Worm (Caenorhabditis elegans) whole organism, young adult: ENCODE measurements around the gene F59A7.12.

ENCODE experiments used
- B0035.1 ChIP-seq: sonication (generic microtip); optimal IDR thresholded peaks from 2 replicates; lab custom pipeline; 2016; ENCODE audit warnings: missing genetic modification characterization, mild to moderate bottlenecking, missing compliant biosample characterization, missing genotype, missing genetic modification reagents
- C17E4.6 ChIP-seq: fragments of 200-800 bp; sonication (Bioruptor generic); IDR thresholded peaks from 2 replicates; pipeline ENCODE4 v1.3.6; 2022; ENCODE audit warnings: missing genetic modification reagents, missing genetic modification characterization, missing compliant biosample characterization
- D2030.7 ChIP-seq: fragments of 200-800 bp; sonication (Bioruptor generic); IDR thresholded peaks from 2 replicates; pipeline ENCODE4 v1.3.6; 2022; ENCODE audit warnings: missing genetic modification reagents, missing genetic modification characterization, missing compliant biosample characterization
- F23B12.7 ChIP-seq: sonication (generic microtip); optimal IDR thresholded peaks from 2 replicates; lab custom pipeline; 2017; ENCODE audit warnings: missing genetic modification characterization, mild to moderate bottlenecking, missing compliant biosample characterization, antibody characterized with exemption, moderate library complexity; ENCODE audit not compliant: insufficient read depth
- F33H1.4 ChIP-seq: fragments of 200-800 bp; sonication (Bioruptor generic); IDR thresholded peaks from 2 replicates; pipeline ENCODE4 v1.3.6; 2022; ENCODE audit warnings: missing genetic modification reagents, missing genetic modification characterization, missing compliant biosample characterization
- K11D2.4 ChIP-seq: fragments of 200-800 bp; sonication (Bioruptor generic); IDR thresholded peaks from 2 replicates; pipeline ENCODE4 v1.3.6; 2022; ENCODE audit warnings: missing genetic modification reagents, missing genetic modification characterization, missing compliant biosample characterization
- K12H6.12 ChIP-seq: fragments of 200-800 bp; sonication (Bioruptor generic); optimal IDR thresholded peaks from 2 replicates; lab custom pipeline; 2018; ENCODE audit warnings: mild to moderate bottlenecking, missing genetic modification characterization, missing compliant biosample characterization
- T26A5.8 ChIP-seq: sonication (generic microtip); optimal IDR thresholded peaks from 2 replicates; lab custom pipeline; 2016; ENCODE audit warnings: missing genetic modification characterization, missing compliant biosample characterization
- Y53F4B.3 ChIP-seq: fragments of 200-800 bp; sonication (Bioruptor generic); IDR thresholded peaks from 2 replicates; pipeline ENCODE4 v1.3.6; 2022; ENCODE audit warnings: missing genetic modification reagents, missing genetic modification characterization, missing compliant biosample characterization
- akir-1 ChIP-seq: fragments of 200-800 bp; sonication (Bioruptor generic); optimal IDR thresholded peaks from 2 replicates; lab custom pipeline; 2018; ENCODE audit warnings: mild to moderate bottlenecking, missing genetic modification characterization, moderate library complexity, missing compliant biosample characterization
- aptf-3 ChIP-seq: fragments of 200-800 bp; sonication (Bioruptor generic); IDR thresholded peaks from 2 replicates; pipeline ENCODE4 v1.3.6; 2022; ENCODE audit warnings: missing genetic modification characterization, missing compliant biosample characterization
- attf-5 ChIP-seq: fragments of 200-800 bp; sonication (Bioruptor generic); optimal IDR thresholded peaks from 2 replicates; lab custom pipeline; 2018; ENCODE audit warnings: mild to moderate bottlenecking, missing genetic modification characterization, missing compliant biosample characterization
- attf-6 ChIP-seq: fragments of 200-800 bp; sonication (Bioruptor generic); IDR thresholded peaks from 2 replicates; pipeline ENCODE4 v1.3.6; 2022; ENCODE audit warnings: missing genetic modification reagents, missing genetic modification characterization, missing compliant biosample characterization
- bed-2 ChIP-seq: fragments of 200-800 bp; sonication (Bioruptor generic); IDR thresholded peaks from 2 replicates; pipeline ENCODE4 v1.3.6; 2022; ENCODE audit warnings: missing genetic modification reagents, missing genetic modification characterization, missing compliant biosample characterization
- cebp-1 ChIP-seq, 2 experiments: fragments of 200-800 bp in 1 of 2; sonication (Bioruptor generic) in 1 of 2; sonication (generic microtip) in 1 of 2; IDR thresholded peaks in 1 of 2; optimal IDR thresholded peaks in 1 of 2; 2 replicates each; pipeline versions ENCODE4 v1.3.6 to Lab custom; 2017 to 2022; ENCODE audit warnings: missing compliant biosample characterization in 2 of 2, missing genetic modification characterization in 2 of 2, mild to moderate bottlenecking in 1 of 2, missing genetic modification reagents in 1 of 2, moderate library complexity in 1 of 2
- ceh-58 ChIP-seq: fragments of 200-800 bp; sonication (Bioruptor generic); IDR thresholded peaks from 2 replicates; pipeline ENCODE4 v1.3.6; 2022; ENCODE audit warnings: missing genetic modification characterization, missing compliant biosample characterization
- ceh-91 ChIP-seq: fragments of 200-800 bp; sonication (Bioruptor generic); IDR thresholded peaks from 2 replicates; pipeline ENCODE4 v1.3.6; 2022; ENCODE audit warnings: missing genetic modification reagents, missing genetic modification characterization, missing compliant biosample characterization
- die-1 ChIP-seq: sonication (generic microtip); optimal IDR thresholded peaks from 2 replicates; lab custom pipeline; 2016; ENCODE audit warnings: missing genotype, mild to moderate bottlenecking, missing genetic modification characterization, missing compliant biosample characterization
- dox-1 ChIP-seq: fragments of 200-800 bp; sonication (Bioruptor generic); IDR thresholded peaks from 2 replicates; pipeline ENCODE4 v1.3.6; 2022; ENCODE audit warnings: missing genetic modification reagents, missing genetic modification characterization, missing compliant biosample characterization
- egl-18 ChIP-seq: fragments of 200-800 bp; sonication (Bioruptor generic); IDR thresholded peaks from 2 replicates; pipeline ENCODE4 v1.3.6; 2022; ENCODE audit warnings: missing genetic modification reagents, missing genetic modification characterization, missing compliant biosample characterization
- egl-44 ChIP-seq: fragments of 200-800 bp; sonication (Bioruptor generic); IDR thresholded peaks from 2 replicates; pipeline ENCODE4 v1.3.6; 2022; ENCODE audit warnings: missing genetic modification reagents, missing genetic modification characterization, missing compliant biosample characterization
- fkh-3 ChIP-seq: sonication (generic microtip); optimal IDR thresholded peaks from 2 replicates; lab custom pipeline; 2016; ENCODE audit warnings: mild to moderate bottlenecking, missing genetic modification characterization, missing compliant biosample characterization
- gei-17 ChIP-seq: fragments of 200-800 bp; sonication (Bioruptor generic); optimal IDR thresholded peaks from 2 replicates; lab custom pipeline; 2018; ENCODE audit warnings: mild to moderate bottlenecking, missing genetic modification characterization, missing compliant biosample characterization
- him-1 ChIP-seq: sonication (generic microtip); optimal IDR thresholded peaks from 2 replicates; lab custom pipeline; 2016; ENCODE audit warnings: missing genotype, missing genetic modification reagents, missing genetic modification characterization, missing compliant biosample characterization
- hmg-20 ChIP-seq: fragments of 200-800 bp; sonication (Bioruptor generic); IDR thresholded peaks from 2 replicates; pipeline ENCODE4 v1.3.6; 2022; ENCODE audit warnings: missing genetic modification reagents, missing genetic modification characterization, missing compliant biosample characterization
- let-526 ChIP-seq: fragments of 200-800 bp; sonication (Bioruptor generic); IDR thresholded peaks from 2 replicates; pipeline ENCODE4 v1.3.6; 2022; ENCODE audit warnings: missing genetic modification reagents, missing genetic modification characterization, missing compliant biosample characterization
- lin-54 ChIP-seq: fragments of 200-800 bp; sonication (Bioruptor generic); optimal IDR thresholded peaks from 2 replicates; lab custom pipeline; 2018; ENCODE audit warnings: mild to moderate bottlenecking, missing genetic modification characterization, missing compliant biosample characterization
- lir-1 ChIP-seq: fragments of 200-800 bp; sonication (Bioruptor generic); conservative IDR thresholded peaks from 2 replicates; pipeline ENCODE4 v1.3.6; 2022; ENCODE audit warnings: missing genetic modification reagents, missing genetic modification characterization, missing compliant biosample characterization
- madf-10 ChIP-seq: sonication (generic microtip); optimal IDR thresholded peaks from 2 replicates; lab custom pipeline; 2016; ENCODE audit warnings: mild to moderate bottlenecking, missing genetic modification characterization, missing compliant biosample characterization
- madf-8 ChIP-seq: fragments of 200-800 bp; sonication (Bioruptor generic); conservative IDR thresholded peaks from 2 replicates; pipeline ENCODE4 v1.3.6; 2022; ENCODE audit warnings: missing genetic modification reagents, missing genetic modification characterization, missing compliant biosample characterization
- mcd-1 ChIP-seq: fragments of 200-800 bp; sonication (Bioruptor generic); IDR thresholded peaks from 2 replicates; pipeline ENCODE4 v1.3.6; 2022; ENCODE audit warnings: missing genetic modification reagents, missing genetic modification characterization, missing compliant biosample characterization
- nfya-2 ChIP-seq: fragments of 200-800 bp; sonication (Bioruptor generic); IDR thresholded peaks from 2 replicates; pipeline ENCODE4 v1.3.6; 2022; ENCODE audit warnings: missing genetic modification reagents, missing genetic modification characterization, missing compliant biosample characterization
- nhr-120 ChIP-seq: fragments of 200-800 bp; sonication (Bioruptor generic); IDR thresholded peaks from 2 replicates; pipeline ENCODE4 v1.3.6; 2022; ENCODE audit warnings: missing genetic modification characterization, missing compliant biosample characterization
- repo-1 ChIP-seq: sonication (generic microtip); optimal IDR thresholded peaks from 2 replicates; lab custom pipeline; 2017; ENCODE audit warnings: mild to moderate bottlenecking, missing genetic modification characterization, missing compliant biosample characterization
- sea-2 ChIP-seq: fragments of 200-800 bp; sonication (Bioruptor generic); IDR thresholded peaks from 2 replicates; pipeline ENCODE4 v1.3.6; 2022; ENCODE audit warnings: missing genetic modification characterization, missing compliant biosample characterization
- snpc-3.4 ChIP-seq: sonication (generic microtip); optimal IDR thresholded peaks from 2 replicates; lab custom pipeline; 2017; ENCODE audit warnings: missing genetic modification characterization, mild to moderate bottlenecking, missing compliant biosample characterization, antibody characterized with exemption, moderate library complexity, missing genotype, missing genetic modification reagents
- somi-1 ChIP-seq: fragments of 200-800 bp; sonication (Bioruptor generic); optimal IDR thresholded peaks from 2 replicates; lab custom pipeline; 2018; ENCODE audit warnings: mild to moderate bottlenecking, missing genetic modification characterization, missing compliant biosample characterization
- unc-62 ChIP-seq: fragments of 150-350 bp; optimal IDR thresholded peaks from 2 replicates; lab custom pipeline; 2014; ENCODE audit warnings: missing biosample characterization, missing genetic modification reagents, missing genetic modification characterization
- xnd-1 ChIP-seq: sonication (generic microtip); optimal IDR thresholded peaks from 2 replicates; lab custom pipeline; 2016; ENCODE audit warnings: missing genotype, missing genetic modification reagents, missing genetic modification characterization, missing compliant biosample characterization
- zfh-2 ChIP-seq: fragments of 200-800 bp; sonication (Bioruptor generic); conservative IDR thresholded peaks from 2 replicates; pipeline ENCODE4 v1.3.6; 2022; ENCODE audit warnings: missing genetic modification reagents, missing genetic modification characterization, missing compliant biosample characterization
- zim-3 ChIP-seq: sonication (generic microtip); optimal IDR thresholded peaks from 2 replicates; lab custom pipeline; 2017; ENCODE audit warnings: mild to moderate bottlenecking, missing genetic modification characterization, moderate library complexity, missing compliant biosample characterization
- ztf-26 ChIP-seq: sonication (generic microtip); optimal IDR thresholded peaks from 2 replicates; lab custom pipeline; 2017; ENCODE audit warnings: missing genetic modification characterization, missing compliant biosample characterization
- ztf-28 ChIP-seq: fragments of 200-800 bp; sonication (Bioruptor generic); IDR thresholded peaks from 2 replicates; pipeline ENCODE4 v1.3.6; 2022; ENCODE audit warnings: missing genetic modification reagents, missing genetic modification characterization, missing compliant biosample characterization
- ztf-3 ChIP-seq: fragments of 200-800 bp; sonication (Bioruptor generic); optimal IDR thresholded peaks from 2 replicates; lab custom pipeline; 2018; ENCODE audit warnings: mild to moderate bottlenecking, missing genetic modification characterization, missing compliant biosample characterization

The F59A7.12 gene

ce11 chrV:2068728-2069443, 38.9 kb downstream of the F59A7.12 start (continued):
- TF ChIP-seq attf-6 (GFP tag; lab: Robert Waterston, UW): 0 out of 2 replicates have a peak, but pooled peaks have one; percentile 40
- TF ChIP-seq unc-62 (GFP tag; lab: Kevin White, UChicago): no peak
- no peak for TF ChIP-seq K11D2.4 (GFP tag; lab: Robert Waterston, UW)
- no peak for TF ChIP-seq cebp-1 (GFP tag; IDR thresholded peaks at IDR 0.05; lab: Robert Waterston, UW)
- TF ChIP-seq cebp-1 (tag; optimal IDR thresholded peaks at IDR 0.05; lab: Kevin White, UChicago): no peak
- TF ChIP-seq hmg-20: no peak
- TF ChIP-seq C17E4.6 (GFP tag; lab: Robert Waterston, UW): no peak
- no peak for TF ChIP-seq ztf-26
- TF ChIP-seq fkh-3 (tag; lab: Kevin White, UChicago): no peak
- no peak for TF ChIP-seq B0035.1
- no peak for TF ChIP-seq zim-3 (tag; lab: Kevin White, UChicago)
- TF ChIP-seq ceh-58 (GFP tag; lab: Robert Waterston, UW): no peak
- TF ChIP-seq aptf-3 (GFP tag; lab: Robert Waterston, UW): no peak
- no peak for TF ChIP-seq T26A5.8 (tag; lab: Kevin White, UChicago)
- peak; percentile 13 for TF ChIP-seq snpc-3.4 (tag; lab: Kevin White, UChicago)
- TF ChIP-seq D2030.7 (GFP tag; lab: Robert Waterston, UW): no peak
- no peak for TF ChIP-seq egl-44 (GFP tag; lab: Robert Waterston, UW)

- TF ChIP-seq K12H6.12 (tag; lab: Kevin White, UChicago) (no peak), D2030.7 (GFP tag; lab: Robert Waterston, UW) (no peak), gei-17 (no peak), bed-2 (GFP tag; lab: Robert Waterston, UW) (no peak), F23B12.7 (no peak), K11D2.4 (GFP tag; lab: Robert Waterston, UW) (no peak), ceh-91 (GFP tag; lab: Robert Waterston, UW) (no peak), xnd-1 (tag; lab: Kevin White, UChicago) (no peak), F33H1.4 (GFP tag; lab: Robert Waterston, UW) (no peak), attf-5 (no peak), lin-54 (GFP tag; lab: Kevin White, UChicago) (no peak), lir-1 (no peak), hmg-20 (no peak), mcd-1 (GFP tag; lab: Robert Waterston, UW) (no peak), akir-1 (no peak), nhr-120 (GFP tag; lab: Robert Waterston, UW) (no peak), Y53F4B.3 (GFP tag; lab: Robert Waterston, UW) (no peak), sea-2 (GFP tag; lab: Robert Waterston, UW) (no peak)
Measured at ce11 chrV:2072807-2073206, 42.8 kb downstream of the F59A7.12 start, which contains the start of gene Y40B10A.9. Gene Y40B10A.9 (minus strand): TSS chrV:2072907.

DNA sequence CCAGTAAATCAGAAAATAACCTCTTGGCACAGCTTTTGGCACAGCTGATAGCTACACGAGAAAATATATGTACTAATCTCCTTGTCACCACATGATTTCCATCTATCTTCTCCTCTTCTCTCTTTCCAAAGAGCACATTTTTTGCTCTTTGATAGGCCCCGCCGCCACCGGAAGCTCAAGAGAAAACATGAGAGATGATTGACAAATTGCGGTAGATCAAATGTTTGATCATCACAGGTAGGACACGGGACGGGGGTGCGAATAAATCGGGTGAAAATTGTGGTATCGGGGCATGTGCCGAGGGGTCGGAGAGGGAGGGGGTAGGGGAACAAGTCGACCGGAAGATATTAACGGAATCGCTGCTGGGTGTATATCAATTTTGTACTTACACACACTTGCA, 46.1 kb downstream of the F59A7.12 start:
- no peak for TF ChIP-seq egl-18 (GFP tag; lab: Robert Waterston, UW)
- TF ChIP-seq him-1 (tag; lab: Kevin White, UChicago): no peak
- no peak for TF ChIP-seq madf-10 (tag; lab: Kevin White, UChicago)
- no peak for TF ChIP-seq nfya-2
- peak; percentile 36 for TF ChIP-seq somi-1 (GFP tag; lab: Kevin White, UChicago)
- no peak for TF ChIP-seq akir-1
- no peak for TF ChIP-seq die-1 (tag; lab: Kevin White, UChicago)
- TF ChIP-seq zfh-2 (GFP tag; lab: Robert Waterston, UW): peak; percentile 44; the same call in 1 of the 2 replicates
- TF ChIP-seq ztf-28 (GFP tag; lab: Robert Waterston, UW): no peak
- no peak for TF ChIP-seq madf-8 (GFP tag; lab: Robert Waterston, UW)
- no peak for TF ChIP-seq dox-1
- TF ChIP-seq let-526: no peak
- no peak for TF ChIP-seq repo-1 (tag; lab: Kevin White, UChicago)
- TF ChIP-seq ztf-3 (GFP tag; lab: Kevin White, UChicago): no peak
